Fruit fly (Drosophila melanogaster) whole organism, prepupa: ENCODE measurements around the gene enc.

Experiments used
- CG31627 ChIP-seq: fragments of 200-800 bp; sonication (Bioruptor generic); optimal IDR thresholded peaks from 3 replicates; lab custom pipeline; 2016; ENCODE audit warnings: missing biosample characterization, missing genetic modification characterization
- CG6854 ChIP-seq: fragments of 200-800 bp; sonication (Bioruptor generic); optimal IDR thresholded peaks from 2 replicates; lab custom pipeline; 2017; ENCODE audit warnings: missing biosample characterization, mild to moderate bottlenecking, missing genetic modification characterization
- CG8119 ChIP-seq: fragments of 200-800 bp; sonication (Bioruptor generic); IDR thresholded peaks from 3 replicates; pipeline ENCODE4 v1.3.6; 2022; ENCODE audit warnings: missing biosample characterization, missing genetic modification characterization
- Hr39 ChIP-seq: fragments of 200-800 bp; sonication (Bioruptor generic); optimal IDR thresholded peaks from 2 replicates; lab custom pipeline; 2016; ENCODE audit warnings: missing biosample characterization, missing genetic modification characterization
- cyc ChIP-seq: fragments of 200-800 bp; sonication (Bioruptor generic); optimal IDR thresholded peaks from 3 replicates; lab custom pipeline; 2016; ENCODE audit warnings: missing biosample characterization, missing genetic modification characterization
- eg ChIP-seq: fragments of 200-800 bp; sonication (Bioruptor generic); IDR thresholded peaks from 3 replicates; pipeline ENCODE4 v1.3.6; 2022; ENCODE audit warnings: missing biosample characterization, missing genetic modification characterization
- fd59A ChIP-seq: fragments of 200-800 bp; sonication (Bioruptor generic); optimal IDR thresholded peaks from 2 replicates; lab custom pipeline; 2017; ENCODE audit warnings: missing biosample characterization, mild to moderate bottlenecking, missing genetic modification characterization, missing genetic modification reagents
- net ChIP-seq: fragments of 200-800 bp; sonication (Bioruptor generic); optimal IDR thresholded peaks from 3 replicates; lab custom pipeline; 2016; ENCODE audit warnings: missing biosample characterization, missing genetic modification characterization

DNA sequence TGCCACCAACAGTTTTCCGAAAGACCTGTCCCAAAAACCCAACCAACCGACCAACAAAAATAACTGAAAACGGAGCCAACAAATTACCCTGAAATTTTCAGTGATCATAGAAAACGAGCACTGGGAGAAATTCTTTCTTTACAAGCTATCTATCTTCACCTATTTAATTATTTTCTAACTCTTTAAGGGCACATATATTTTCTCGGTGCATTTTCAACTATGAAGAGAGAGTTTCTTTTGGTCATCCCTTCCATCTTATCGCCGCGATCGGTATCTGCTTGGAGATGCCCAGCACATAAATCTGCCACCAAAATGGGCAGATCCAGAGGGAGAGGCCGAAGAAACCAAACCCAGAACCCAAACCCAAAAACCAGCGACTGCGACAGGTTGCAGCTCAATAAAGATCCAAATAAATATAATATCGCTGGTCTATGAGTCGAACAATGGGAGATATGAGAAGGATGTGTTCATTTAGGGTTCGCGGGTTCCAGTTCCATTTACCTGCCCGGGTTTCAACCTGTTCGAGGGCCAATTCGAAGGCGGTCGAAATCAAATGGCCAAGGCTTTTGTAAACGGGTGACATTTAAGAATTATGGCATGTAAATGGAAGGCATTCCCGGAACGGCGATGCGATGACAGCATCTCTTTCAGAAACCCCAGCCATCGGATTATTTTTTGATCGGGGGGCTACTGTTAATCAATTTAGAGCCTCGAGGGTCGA lies 24.7 kb downstream of the enc start:
- TF ChIP-seq CG8119 (GFP tag; lab: Robert Waterston, UW), result no peak
- TF ChIP-seq CG6854 (GFP tag; lab: Kevin White, UChicago), result no peak
- TF ChIP-seq cyc (GFP tag; lab: Kevin White, UChicago), result no peak
- no peak for TF ChIP-seq Hr39 (GFP tag; lab: Kevin White, UChicago)
- TF ChIP-seq CG31627 (GFP tag; lab: Kevin White, UChicago), result no peak
- TF ChIP-seq fd59A (GFP tag; lab: Kevin White, UChicago), result no peak
- no peak for TF ChIP-seq net (GFP tag; lab: Kevin White, UChicago)
- no peak for TF ChIP-seq eg (GFP tag; lab: Robert Waterston, UW)
